Worm (Caenorhabditis elegans): Measurements from ENCODE around the gene T06E4.21.
A peak's percentile ranks its signal among the peaks of the same experiment; 100 is the strongest.

The T06E4.21 gene

ce11 chrV:9618420-9618819, 33.0 kb upstream of the T06E4.21 start:
- TF ChIP-seq mec-3 (tag; optimal IDR thresholded peaks at IDR 0.05; ENCODE audit: borderline replicate concordance), result peak; percentile 31
- TF ChIP-seq che-1 (tag; optimal IDR thresholded peaks at IDR 0.05), result no peak
- no peak for TF ChIP-seq ceh-22 (tag; optimal IDR thresholded peaks at IDR 0.05)
- TF ChIP-seq ceh-30 (tag; optimal IDR thresholded peaks at IDR 0.05), result no peak
- TF ChIP-seq syd-9 (tag; optimal IDR thresholded peaks at IDR 0.05), result no peak
- TF ChIP-seq pha-4 (tag; optimal IDR thresholded peaks at IDR 0.05), result no peak
- TF ChIP-seq madf-2 (tag; optimal IDR thresholded peaks at IDR 0.05), result no peak

- TF ChIP-seq zip-5 (tag; optimal IDR thresholded peaks at IDR 0.05), result no peak
Observed at ce11 chrV:9618919-9619318, 32.5 kb upstream of the T06E4.21 start, which contains the start of gene idpc-7. Gene idpc-7 (minus strand): TSS chrV:9619019.

- no peak for TF ChIP-seq ceh-6 (GFP tag; optimal IDR thresholded peaks at IDR 0.05)
- TF ChIP-seq tbx-2 (tag; optimal IDR thresholded peaks at IDR 0.05), result no peak
- TF ChIP-seq unc-3 (GFP tag; conservative IDR thresholded peaks at IDR 0.05), result no peak
- TF ChIP-seq unc-3 (tag; optimal IDR thresholded peaks at IDR 0.05), result no peak
- no peak for TF ChIP-seq zip-5 (tag; optimal IDR thresholded peaks at IDR 0.05)
- TF ChIP-seq fkh-6 (tag; optimal IDR thresholded peaks at IDR 0.05), result no peak
- no peak for TF ChIP-seq madf-2 (tag; optimal IDR thresholded peaks at IDR 0.05)
- TF ChIP-seq fkh-10 (GFP tag; optimal IDR thresholded peaks at IDR 0.05), result no peak
- TF ChIP-seq K02D7.2 (tag; optimal IDR thresholded peaks at IDR 0.05), result no peak
- TF ChIP-seq syd-9 (tag; optimal IDR thresholded peaks at IDR 0.05), result no peak
- no peak for TF ChIP-seq che-1 (tag; optimal IDR thresholded peaks at IDR 0.05)
- TF ChIP-seq ztf-16 (tag; optimal IDR thresholded peaks at IDR 0.05), result no peak
- TF ChIP-seq hlh-6 (tag; optimal IDR thresholded peaks at IDR 0.05), result no peak
- TF ChIP-seq fax-1 (tag; optimal IDR thresholded peaks at IDR 0.05), result no peak
- TF ChIP-seq hlh-15 (tag; optimal IDR thresholded peaks at IDR 0.05), result no peak
Observed at ce11 chrV:9619850-9620249, 31.5 kb upstream of the T06E4.21 start, which contains the start of gene idpc-6. Gene idpc-6 (plus strand): TSS chrV:9620150.

- TF ChIP-seq sox-2 (GFP tag; IDR thresholded peaks at IDR 0.05) (no peak), lim-6 (tag; optimal IDR thresholded peaks at IDR 0.05) (no peak)
Observed at ce11 chrV:9620417-9620816, 31.0 kb upstream of the T06E4.21 start.

- TF ChIP-seq sdc-2 (tag; optimal IDR thresholded peaks at IDR 0.05) (no peak), ceh-14 (tag; optimal IDR thresholded peaks at IDR 0.05) (no peak), ceh-30 (tag; optimal IDR thresholded peaks at IDR 0.05) (no peak), syd-9 (tag; optimal IDR thresholded peaks at IDR 0.05) (no peak), sox-2 (GFP tag; IDR thresholded peaks at IDR 0.05) (no peak), tbx-7 (tag; optimal IDR thresholded peaks at IDR 0.05) (no peak), ceh-48 (tag; optimal IDR thresholded peaks at IDR 0.05) (no peak), pqm-1 (tag; optimal IDR thresholded peaks at IDR 0.05) (no peak), hlh-15 (tag; optimal IDR thresholded peaks at IDR 0.05) (no peak), mec-3 (tag; optimal IDR thresholded peaks at IDR 0.05; ENCODE audit: borderline replicate concordance) (no peak), ama-1 (optimal IDR thresholded peaks at IDR 0.05) (no peak), gmeb-2 (tag; optimal IDR thresholded peaks at IDR 0.05) (no peak), C08G9.2 (tag; optimal IDR thresholded peaks at IDR 0.05) (no peak), ceh-34 (tag; optimal IDR thresholded peaks at IDR 0.05) (no peak), pros-1 (tag; optimal IDR thresholded peaks at IDR 0.05) (no peak), sox-4 (tag; optimal IDR thresholded peaks at IDR 0.05) (no peak), Y22D7AL.16 (tag; optimal IDR thresholded peaks at IDR 0.05) (no peak), ref-2 (tag; optimal IDR thresholded peaks at IDR 0.05) (no peak), hlh-30 (tag; optimal IDR thresholded peaks at IDR 0.05; ENCODE audit: insufficient read depth) (no peak), elt-4 (tag; optimal IDR thresholded peaks at IDR 0.05) (no peak)
Observed at ce11 chrV:9621437-9621836, 30.0 kb upstream of the T06E4.21 start.

All from whole organism, late embryonic.